Worm (Caenorhabditis elegans) whole organism, late embryonic: ENCODE measurements around the gene oac-2.

Source experiments
- C08G9.2 ChIP-seq: sonication (generic microtip); optimal IDR thresholded peaks from 2 replicates; lab custom pipeline; 2016; ENCODE audit warnings: mild to moderate bottlenecking, missing genetic modification characterization, moderate library complexity, missing compliant biosample characterization
- C38D4.7 ChIP-seq: fragments of 200-800 bp; sonication (Bioruptor generic); optimal IDR thresholded peaks from 2 replicates; lab custom pipeline; 2018; ENCODE audit warnings: mild to moderate bottlenecking, missing genetic modification characterization, moderate library complexity, missing compliant biosample characterization
- K02D7.2 ChIP-seq: sonication (generic microtip); optimal IDR thresholded peaks from 2 replicates; lab custom pipeline; 2017; ENCODE audit warnings: mild to moderate bottlenecking, missing genetic modification characterization, missing compliant biosample characterization
- T23F11.4 ChIP-seq: fragments of 200-800 bp; sonication (Bioruptor generic); optimal IDR thresholded peaks from 2 replicates; lab custom pipeline; 2018; ENCODE audit warnings: mild to moderate bottlenecking, missing genetic modification characterization, missing compliant biosample characterization
- Y22D7AL.16 ChIP-seq: sonication (generic microtip); optimal IDR thresholded peaks from 2 replicates; lab custom pipeline; 2016; ENCODE audit warnings: missing genetic modification characterization, missing compliant biosample characterization
- ama-1 ChIP-seq: fragments of 150-350 bp; optimal IDR thresholded peaks from 2 replicates; lab custom pipeline; 2014
- ceh-14 ChIP-seq: sonication (generic microtip); optimal IDR thresholded peaks from 2 replicates; lab custom pipeline; 2016; ENCODE audit warnings: missing genotype, missing genetic modification characterization, missing compliant biosample characterization
- ceh-19 ChIP-seq: fragments of 200-800 bp; sonication (Bioruptor generic); optimal IDR thresholded peaks from 2 replicates; lab custom pipeline; 2018; ENCODE audit warnings: mild to moderate bottlenecking, missing genetic modification characterization, missing compliant biosample characterization
- ceh-24 ChIP-seq: sonication (generic microtip); optimal IDR thresholded peaks from 2 replicates; lab custom pipeline; 2016; ENCODE audit warnings: mild to moderate bottlenecking, missing genetic modification characterization, missing compliant biosample characterization
- ceh-34 ChIP-seq: sonication (generic microtip); optimal IDR thresholded peaks from 2 replicates; lab custom pipeline; 2016; ENCODE audit warnings: mild to moderate bottlenecking, missing genetic modification characterization, missing compliant biosample characterization
- ceh-48 ChIP-seq: sonication (generic microtip); optimal IDR thresholded peaks from 2 replicates; lab custom pipeline; 2016; ENCODE audit warnings: missing genetic modification characterization, inconsistent platforms, missing compliant biosample characterization
- ceh-9 ChIP-seq: sonication (generic microtip); optimal IDR thresholded peaks from 2 replicates; lab custom pipeline; 2016; ENCODE audit warnings: mild to moderate bottlenecking, missing genetic modification characterization, inconsistent platforms, missing compliant biosample characterization
- che-1 ChIP-seq: sonication (generic microtip); optimal IDR thresholded peaks from 2 replicates; lab custom pipeline; 2016; ENCODE audit warnings: mild to moderate bottlenecking, missing genetic modification characterization, missing compliant biosample characterization
- dmd-4 ChIP-seq: sonication (generic microtip); optimal IDR thresholded peaks from 2 replicates; lab custom pipeline; 2016; ENCODE audit warnings: borderline replicate concordance, missing genetic modification characterization, missing compliant biosample characterization
- elt-4 ChIP-seq: sonication (generic microtip); optimal IDR thresholded peaks from 2 replicates; lab custom pipeline; 2016; ENCODE audit warnings: missing genetic modification characterization, missing compliant biosample characterization
- ets-4 ChIP-seq: sonication (generic microtip); optimal IDR thresholded peaks from 2 replicates; lab custom pipeline; 2016; ENCODE audit warnings: missing genetic modification characterization, missing compliant biosample characterization
- eyg-1 ChIP-seq: sonication (generic microtip); optimal IDR thresholded peaks from 2 replicates; lab custom pipeline; 2016; ENCODE audit warnings: missing genotype, missing genetic modification characterization, missing compliant biosample characterization
- fax-1 ChIP-seq: sonication (generic microtip); optimal IDR thresholded peaks from 2 replicates; lab custom pipeline; 2016; ENCODE audit warnings: missing genotype, missing genetic modification characterization, missing compliant biosample characterization
- hlh-13 ChIP-seq: fragments of 200-800 bp; sonication (Bioruptor generic); optimal IDR thresholded peaks from 2 replicates; lab custom pipeline; 2018; ENCODE audit warnings: mild to moderate bottlenecking, missing genetic modification characterization, missing compliant biosample characterization
- hlh-30 ChIP-seq: sonication (generic microtip); optimal IDR thresholded peaks from 2 replicates; lab custom pipeline; 2017; ENCODE audit warnings: antibody characterized with exemption, missing genetic modification characterization, missing compliant biosample characterization; ENCODE audit not compliant: insufficient read depth
- hlh-6 ChIP-seq: sonication (generic microtip); optimal IDR thresholded peaks from 2 replicates; lab custom pipeline; 2016; ENCODE audit warnings: missing genotype, missing genetic modification characterization, missing compliant biosample characterization
- hlh-8 ChIP-seq: sonication (generic microtip); optimal IDR thresholded peaks from 2 replicates; lab custom pipeline; 2016; ENCODE audit warnings: missing genotype, missing genetic modification characterization, missing compliant biosample characterization
- lin-11 ChIP-seq: fragments of 200-800 bp; sonication (Bioruptor generic); optimal IDR thresholded peaks from 2 replicates; lab custom pipeline; 2018; ENCODE audit warnings: mild to moderate bottlenecking, missing genetic modification characterization, missing compliant biosample characterization
- mec-3 ChIP-seq: sonication (generic microtip); optimal IDR thresholded peaks from 2 replicates; lab custom pipeline; 2016; ENCODE audit warnings: borderline replicate concordance, missing genetic modification characterization, missing compliant biosample characterization
- nhr-11 ChIP-seq: fragments of 150-350 bp; optimal IDR thresholded peaks from 2 replicates; lab custom pipeline; 2014; ENCODE audit warnings: missing biosample characterization, missing genetic modification characterization
- npax-4 ChIP-seq: sonication (generic microtip); optimal IDR thresholded peaks from 2 replicates; lab custom pipeline; 2016; ENCODE audit warnings: missing genetic modification characterization, missing compliant biosample characterization
- odd-2 ChIP-seq: sonication (generic microtip); optimal IDR thresholded peaks from 2 replicates; lab custom pipeline; 2017; ENCODE audit warnings: antibody characterized with exemption, mild to moderate bottlenecking, missing genetic modification characterization, missing compliant biosample characterization
- pag-3 ChIP-seq: sonication (generic microtip); optimal IDR thresholded peaks from 2 replicates; lab custom pipeline; 2016; ENCODE audit warnings: missing compliant biosample characterization, missing genetic modification characterization, borderline replicate concordance
- pat-9 ChIP-seq: fragments of 200-800 bp; sonication (Bioruptor generic); optimal IDR thresholded peaks from 2 replicates; lab custom pipeline; 2018; ENCODE audit warnings: mild to moderate bottlenecking, missing genetic modification characterization, moderate library complexity, missing compliant biosample characterization
- pax-1 ChIP-seq: fragments of 150-350 bp; optimal IDR thresholded peaks from 2 replicates; lab custom pipeline; 2014; ENCODE audit warnings: missing biosample characterization, missing genetic modification characterization
- pha-2 ChIP-seq: sonication (generic microtip); optimal IDR thresholded peaks from 2 replicates; lab custom pipeline; 2017; ENCODE audit warnings: mild to moderate bottlenecking, missing genetic modification characterization, missing compliant biosample characterization
- pqm-1 ChIP-seq: sonication (generic microtip); optimal IDR thresholded peaks from 2 replicates; lab custom pipeline; 2016; ENCODE audit warnings: missing genetic modification characterization, missing compliant biosample characterization
- ref-2 ChIP-seq: sonication (generic microtip); optimal IDR thresholded peaks from 2 replicates; lab custom pipeline; 2016; ENCODE audit warnings: missing genetic modification characterization, missing compliant biosample characterization
- rnt-1 ChIP-seq: sonication (generic microtip); optimal IDR thresholded peaks from 2 replicates; lab custom pipeline; 2016; ENCODE audit warnings: missing genetic modification characterization, missing compliant biosample characterization
- sox-2 ChIP-seq: fragments of 200-800 bp; sonication (Bioruptor generic); IDR thresholded peaks from 2 replicates; pipeline ENCODE4 v1.3.6; 2022; ENCODE audit warnings: missing genetic modification reagents, missing genetic modification characterization, missing compliant biosample characterization
- sox-4 ChIP-seq: sonication (generic microtip); optimal IDR thresholded peaks from 2 replicates; lab custom pipeline; 2017; ENCODE audit warnings: mild to moderate bottlenecking, missing genetic modification characterization, inconsistent platforms, missing compliant biosample characterization
- syd-9 ChIP-seq: sonication (generic microtip); optimal IDR thresholded peaks from 2 replicates; lab custom pipeline; 2016; ENCODE audit warnings: mild to moderate bottlenecking, missing genetic modification characterization, moderate library complexity, missing compliant biosample characterization
- unc-3 ChIP-seq, 2 experiments: fragments of 200-800 bp in 1 of 2; sonication (Bioruptor generic) in 1 of 2; sonication (generic microtip) in 1 of 2; conservative IDR thresholded peaks in 1 of 2; optimal IDR thresholded peaks in 1 of 2; 2 replicates each; pipeline versions ENCODE4 v1.3.6 to Lab custom; 2016 to 2022; ENCODE audit warnings: missing compliant biosample characterization in 2 of 2, missing genetic modification characterization in 2 of 2, missing genetic modification reagents in 1 of 2
- unc-42 ChIP-seq: sonication (generic microtip); optimal IDR thresholded peaks from 2 replicates; lab custom pipeline; 2016; ENCODE audit warnings: missing genotype, missing genetic modification characterization, missing compliant biosample characterization
- ztf-16 ChIP-seq: sonication (generic microtip); optimal IDR thresholded peaks from 2 replicates; lab custom pipeline; 2017; ENCODE audit warnings: missing genetic modification characterization, missing compliant biosample characterization

Gene oac-2

ce11 chrV:3475021-3475420 is at the start of gene oac-2:
oac-2 (minus strand) TSS chrV:3475121.
- TF ChIP-seq ama-1 (lab: Kevin White, UChicago) (no peak), ceh-9 (tag; lab: Kevin White, UChicago) (no peak), C08G9.2 (no peak), eyg-1 (no peak)
- TF ChIP-seq, all 69 proteins: peak for 0

ce11 chrV:3523262-3523661 is 48.3 kb upstream of the oac-2 start, which contains the start of gene irg-1:
irg-1 (plus strand) TSS chrV:3523587.
- TF ChIP-seq unc-42 (tag; lab: Kevin White, UChicago) (no peak), dmd-4 (tag; lab: Kevin White, UChicago) (no peak), elt-4 (no peak), C38D4.7 (no peak), hlh-8 (no peak), pat-9 (no peak), fax-1 (tag; lab: Kevin White, UChicago) (no peak), pag-3 (tag; lab: Kevin White, UChicago) (no peak), lin-11 (tag; lab: Kevin White, UChicago) (no peak)

- TF ChIP-seq ceh-9 (tag; lab: Kevin White, UChicago), result no peak
- no peak for TF ChIP-seq unc-3 (GFP tag; conservative IDR thresholded peaks at IDR 0.05; lab: Robert Waterston, UW)
- TF ChIP-seq unc-3 (tag; optimal IDR thresholded peaks at IDR 0.05; lab: Kevin White, UChicago), result no peak
- no peak for TF ChIP-seq K02D7.2 (tag; lab: Kevin White, UChicago)
- TF ChIP-seq unc-42 (tag; lab: Kevin White, UChicago), result no peak
- no peak for TF ChIP-seq syd-9 (tag; lab: Kevin White, UChicago)
- TF ChIP-seq sox-2 (GFP tag; lab: Robert Waterston, UW), result no peak
- TF ChIP-seq ztf-16, result no peak
- TF ChIP-seq hlh-30 (tag; lab: Kevin White, UChicago), result no peak
- TF ChIP-seq ets-4 (tag; lab: Kevin White, UChicago), result no peak
- TF ChIP-seq elt-4, result no peak
- no peak for TF ChIP-seq Y22D7AL.16
- TF ChIP-seq sox-4 (tag; lab: Kevin White, UChicago), result no peak
- TF ChIP-seq ceh-19 (GFP tag; lab: Kevin White, UChicago), result no peak
- no peak for TF ChIP-seq hlh-13 (GFP tag; lab: Kevin White, UChicago)
- no peak for TF ChIP-seq pha-2 (tag; lab: Kevin White, UChicago)
- TF ChIP-seq ref-2, result no peak
- no peak for TF ChIP-seq rnt-1 (tag; lab: Kevin White, UChicago)
- no peak for TF ChIP-seq lin-11 (tag; lab: Kevin White, UChicago)
- TF ChIP-seq che-1, result no peak
Measured at ce11 chrV:3517889-3518288, 43.0 kb upstream of the oac-2 start, which contains the start of gene str-227. str-227 (plus strand) TSS chrV:3518189.

- TF ChIP-seq ceh-48 (tag; lab: Kevin White, UChicago) (no peak), pat-9 (no peak), fax-1 (tag; lab: Kevin White, UChicago) (no peak), ref-2 (no peak), eyg-1 (no peak), Y22D7AL.16 (no peak), hlh-6 (tag; lab: Kevin White, UChicago) (no peak), elt-4 (no peak), odd-2 (tag; lab: Kevin White, UChicago) (no peak), nhr-11 (tag; lab: Kevin White, UChicago) (no peak), ets-4 (tag; lab: Kevin White, UChicago) (no peak), ceh-9 (tag; lab: Kevin White, UChicago) (no peak), pax-1 (tag; lab: Kevin White, UChicago) (no peak), ama-1 (lab: Kevin White, UChicago) (no peak)
Measured at ce11 chrV:3512381-3512780, 37.5 kb upstream of the oac-2 start, which contains the start of gene str-226. str-226 (plus strand) TSS chrV:3512681.

- TF ChIP-seq pqm-1, result no peak
- no peak for TF ChIP-seq lin-11 (tag; lab: Kevin White, UChicago)
- no peak for TF ChIP-seq ceh-24 (tag; lab: Kevin White, UChicago)
- no peak for TF ChIP-seq C38D4.7
- TF ChIP-seq sox-4 (tag; lab: Kevin White, UChicago), result no peak
- no peak for TF ChIP-seq ceh-14 (tag; lab: Kevin White, UChicago)
- TF ChIP-seq mec-3 (tag; lab: Kevin White, UChicago), result no peak
- TF ChIP-seq hlh-13 (GFP tag; lab: Kevin White, UChicago), result no peak
- no peak for TF ChIP-seq ceh-34 (tag; lab: Kevin White, UChicago)
- no peak for TF ChIP-seq T23F11.4
- TF ChIP-seq fax-1 (tag; lab: Kevin White, UChicago), result no peak
- TF ChIP-seq pha-2 (tag; lab: Kevin White, UChicago), result no peak
- no peak for TF ChIP-seq rnt-1 (tag; lab: Kevin White, UChicago)
- TF ChIP-seq npax-4 (tag; lab: Kevin White, UChicago), result no peak
- TF ChIP-seq, all 69 proteins: peak for 0
Measured at ce11 chrV:3509878-3510277, 35.0 kb upstream of the oac-2 start, which contains the start of gene str-228. str-228 (plus strand) TSS chrV:3510178.
